Fruit fly (Drosophila melanogaster) whole organism, wandering third instar larva: ENCODE measurements around the gene zye.

Experiments used
- CG32264 ChIP-seq: fragments of 200-800 bp; sonication (Bioruptor generic); optimal IDR thresholded peaks from 2 replicates; lab custom pipeline; 2016; ENCODE audit warnings: missing biosample characterization, missing genetic modification characterization
- CG9705 ChIP-seq: fragments of 200-800 bp; sonication (Bioruptor generic); optimal IDR thresholded peaks from 2 replicates; lab custom pipeline; 2018; ENCODE audit warnings: missing biosample characterization, mild to moderate bottlenecking, missing genetic modification characterization
- CrebA ChIP-seq: fragments of 200-800 bp; sonication (Bioruptor generic); optimal IDR thresholded peaks from 2 replicates; lab custom pipeline; 2016; ENCODE audit warnings: missing biosample characterization, mild to moderate bottlenecking, missing genetic modification characterization, borderline replicate concordance
- Dfd ChIP-seq: fragments of >200 bp; optimal IDR thresholded peaks from 2 replicates; lab custom pipeline; 2017; ENCODE audit warnings: missing biosample characterization, missing genetic modification characterization
- Dif ChIP-seq: fragments of 200-275, 200-300 bp; sonication (Bioruptor generic); optimal IDR thresholded peaks from 2 replicates; lab custom pipeline; 2018; ENCODE audit warnings: missing biosample characterization, missing genetic modification characterization; ENCODE audit not compliant: partially characterized antibody
- GATAd ChIP-seq: sonication (Bioruptor generic); optimal IDR thresholded peaks from 2 replicates; lab custom pipeline; 2016; ENCODE audit warnings: missing biosample characterization, missing genetic modification characterization
- HLH106 ChIP-seq: fragments of 200-800 bp; optimal IDR thresholded peaks from 3 replicates; lab custom pipeline; 2019; ENCODE audit warnings: missing biosample characterization, mild to moderate bottlenecking, missing genetic modification characterization, moderate library complexity
- Hnf4 ChIP-seq: fragments of 200-800 bp; sonication (Bioruptor generic); optimal IDR thresholded peaks from 2 replicates; lab custom pipeline; 2016; ENCODE audit warnings: missing biosample characterization, mild to moderate bottlenecking, missing genetic modification characterization
- Hr83 ChIP-seq: fragments of 200-300 bp; sonication (Bioruptor generic); optimal IDR thresholded peaks from 2 replicates; lab custom pipeline; 2016; ENCODE audit warnings: missing biosample characterization, mild to moderate bottlenecking, missing genetic modification characterization, moderate library complexity; ENCODE audit not compliant: poor library complexity, severe bottlenecking
- Jra ChIP-seq: sonication (Bioruptor generic); optimal IDR thresholded peaks from 2 replicates; lab custom pipeline; 2016; ENCODE audit warnings: missing biosample characterization, missing genetic modification characterization
- Mio ChIP-seq: sonication (Bioruptor generic); optimal IDR thresholded peaks from 2 replicates; lab custom pipeline; 2016; ENCODE audit warnings: missing biosample characterization, missing genetic modification characterization
- Myc ChIP-seq: fragments of >200 bp; optimal IDR thresholded peaks from 2 replicates; lab custom pipeline; 2017
- Rel ChIP-seq, 2 experiments: fragments of 200-800 bp; sonication (Bioruptor generic) in 1 of 2; optimal IDR thresholded peaks; 2 replicates in 1 of 2; 3 replicates in 1 of 2; lab custom pipeline; 2016 to 2019; ENCODE audit warnings: mild to moderate bottlenecking in 2 of 2, missing biosample characterization in 2 of 2, missing genetic modification characterization in 2 of 2, moderate library complexity in 1 of 2
- Sp1 ChIP-seq: fragments of 200-800 bp; sonication (Bioruptor generic); optimal IDR thresholded peaks from 3 replicates; lab custom pipeline; 2019; ENCODE audit warnings: missing biosample characterization, mild to moderate bottlenecking, missing genetic modification characterization, moderate library complexity
- Vsx2 ChIP-seq: fragments of 200-300, 225-300 bp; sonication (Bioruptor generic); optimal IDR thresholded peaks from 2 replicates; lab custom pipeline; 2018; ENCODE audit warnings: missing biosample characterization, missing genetic modification characterization; ENCODE audit not compliant: partially characterized antibody
- dl ChIP-seq, 2 experiments: fragments of 175-275, 200-275 bp in 1 of 2; fragments of 200-275 bp in 1 of 2; sonication (Bioruptor generic); optimal IDR thresholded peaks; lab custom pipeline; 2018; ENCODE audit warnings: mild to moderate bottlenecking in 2 of 2, missing biosample characterization in 2 of 2, missing genetic modification characterization in 2 of 2, moderate library complexity in 2 of 2; ENCODE audit not compliant: partially characterized antibody in 2 of 2, insufficient read depth in 1 of 2
- dmrt93B ChIP-seq: fragments of 200-800 bp; sonication (Bioruptor generic); optimal IDR thresholded peaks from 2 replicates; lab custom pipeline; 2018; ENCODE audit warnings: missing biosample characterization, mild to moderate bottlenecking, missing genetic modification characterization
- ey ChIP-seq: fragments of 200-800 bp; sonication (Bioruptor generic); optimal IDR thresholded peaks from 2 replicates; lab custom pipeline; 2016; ENCODE audit warnings: missing biosample characterization, missing genetic modification characterization
- foxo ChIP-seq, 2 experiments: fragments of 200-800 bp; sonication (Bioruptor generic); optimal IDR thresholded peaks; 2 replicates in 1 of 2; 3 replicates in 1 of 2; lab custom pipeline; 2016 to 2017; ENCODE audit warnings: missing biosample characterization in 2 of 2, missing genetic modification characterization in 2 of 2
- fru ChIP-seq: fragments of 200-800 bp; sonication (Bioruptor generic); optimal IDR thresholded peaks from 3 replicates; lab custom pipeline; 2016; ENCODE audit warnings: missing biosample characterization, mild to moderate bottlenecking, missing genetic modification characterization
- h ChIP-seq: fragments of 200-800 bp; sonication (Bioruptor generic); optimal IDR thresholded peaks from 3 replicates; lab custom pipeline; 2016; ENCODE audit warnings: missing biosample characterization, mild to moderate bottlenecking, missing genetic modification characterization
- jim ChIP-seq: fragments of 175-275, 200-325 bp; sonication (Bioruptor generic); optimal IDR thresholded peaks from 2 replicates; lab custom pipeline; 2016; ENCODE audit warnings: missing biosample characterization, mild to moderate bottlenecking, missing genetic modification characterization
- lola ChIP-seq: fragments of >200 bp; optimal IDR thresholded peaks from 2 replicates; lab custom pipeline; 2017; ENCODE audit warnings: missing biosample characterization, missing genetic modification characterization
- pan ChIP-seq: fragments of >200 bp; optimal IDR thresholded peaks from 2 replicates; lab custom pipeline; 2017
- psq ChIP-seq: fragments of 200-800 bp; sonication (Bioruptor generic); optimal IDR thresholded peaks from 3 replicates; lab custom pipeline; 2017; ENCODE audit warnings: missing biosample characterization, mild to moderate bottlenecking, missing genetic modification characterization, moderate library complexity
- rgr ChIP-seq: fragments of 200-800 bp; sonication (Bioruptor generic); optimal IDR thresholded peaks from 3 replicates; lab custom pipeline; 2016; ENCODE audit warnings: missing biosample characterization, mild to moderate bottlenecking, missing genetic modification characterization
- sage ChIP-seq: fragments of 200-800 bp; sonication (Bioruptor generic); optimal IDR thresholded peaks from 2 replicates; lab custom pipeline; 2016; ENCODE audit warnings: missing biosample characterization, mild to moderate bottlenecking, missing genetic modification characterization
- sv ChIP-seq: fragments of 200-800 bp; sonication (Bioruptor generic); optimal IDR thresholded peaks from 3 replicates; lab custom pipeline; 2016; ENCODE audit warnings: missing biosample characterization, missing genetic modification characterization
- tai ChIP-seq: sonication (Bioruptor generic); optimal IDR thresholded peaks from 2 replicates; lab custom pipeline; 2016; ENCODE audit warnings: missing biosample characterization, missing genetic modification characterization
- usp ChIP-seq: fragments of >200 bp; optimal IDR thresholded peaks from 2 replicates; lab custom pipeline; 2017; ENCODE audit warnings: missing biosample characterization, missing genetic modification characterization
- woc ChIP-seq: sonication (Bioruptor generic); optimal IDR thresholded peaks from 2 replicates; lab custom pipeline; 2016; ENCODE audit warnings: missing biosample characterization, mild to moderate bottlenecking, missing genetic modification characterization

zye gene

dm6 chr3L:20385006-20385405, 28.4 kb upstream of the zye start:
- no peak for TF ChIP-seq woc (GFP tag; lab: Kevin White, UChicago)
- TF ChIP-seq sv (GFP tag; lab: Kevin White, UChicago), result no peak
- no peak for TF ChIP-seq pan (lab: Kevin White, UChicago)
- no peak for TF ChIP-seq Dif
- no peak for TF ChIP-seq Sp1 (GFP tag; lab: Kevin White, UChicago)
- TF ChIP-seq tai (GFP tag; lab: Kevin White, UChicago), result no peak
- no peak for TF ChIP-seq CG9705 (GFP tag; lab: Kevin White, UChicago)
- TF ChIP-seq fru (GFP tag; lab: Kevin White, UChicago), result no peak
- TF ChIP-seq CrebA (GFP tag; lab: Kevin White, UChicago), result no peak
- no peak for TF ChIP-seq HLH106 (tag; lab: Kevin White, UChicago)
- TF ChIP-seq Jra (GFP tag; lab: Kevin White, UChicago), result no peak
- TF ChIP-seq lola, result no peak

- peak; percentile 16 for TF ChIP-seq rgr (GFP tag; lab: Kevin White, UChicago)
- TF ChIP-seq dl (GFP tag; optimal IDR thresholded peaks at IDR 0.05; lab: Kevin White, UChicago; ENCODE audit: insufficient read depth in 1 of 2, partially characterized antibody in 2 of 2), result no peak
- peak; percentile 26 for TF ChIP-seq Hr83 (GFP tag; lab: Kevin White, UChicago)
- TF ChIP-seq Hnf4, result no peak
These were observed 28.0 kb upstream of the zye start for dm6 chr3L:20385408-20385807.

- TF ChIP-seq Rel (GFP tag; optimal IDR thresholded peaks at IDR 0.05; lab: Kevin White, UChicago) (no peak), Rel (tag; optimal IDR thresholded peaks at IDR 0.05; lab: Kevin White, UChicago) (peak; percentile 76), Sp1 (GFP tag; lab: Kevin White, UChicago) (peak; percentile 6), GATAd (no peak)
These were observed 27.4 kb upstream of the zye start for dm6 chr3L:20385969-20386370.

- TF ChIP-seq Jra (GFP tag; lab: Kevin White, UChicago), result peak; percentile 0
- no peak for TF ChIP-seq GATAd
- no peak for TF ChIP-seq dmrt93B (GFP tag; lab: Kevin White, UChicago)
- TF ChIP-seq Hr83 (GFP tag; lab: Kevin White, UChicago), result peak; percentile 37
- no peak for TF ChIP-seq Hnf4
- peak; percentile 59 for TF ChIP-seq h (GFP tag; lab: Kevin White, UChicago)
- no peak for TF ChIP-seq Rel (GFP tag; optimal IDR thresholded peaks at IDR 0.05; lab: Kevin White, UChicago)
- TF ChIP-seq Rel (tag; optimal IDR thresholded peaks at IDR 0.05; lab: Kevin White, UChicago), result peak; percentile 79
- peak; percentile 5 for TF ChIP-seq Sp1 (GFP tag; lab: Kevin White, UChicago)
These were observed 26.2 kb upstream of the zye start for dm6 chr3L:20387038-20387842.

dm6 chr3L:20387843-20388163, 25.6 kb upstream of the zye start:
- TF ChIP-seq woc (GFP tag; lab: Kevin White, UChicago) (no peak), ey (no peak), CrebA (GFP tag; lab: Kevin White, UChicago) (no peak), tai (GFP tag; lab: Kevin White, UChicago) (no peak), lola (no peak), psq (no peak), foxo (GFP tag; optimal IDR thresholded peaks at IDR 0.05; lab: Kevin White, UChicago) (no peak), Mio (GFP tag; lab: Kevin White, UChicago) (no peak), dmrt93B (GFP tag; lab: Kevin White, UChicago) (no peak), usp (GFP tag; lab: Kevin White, UChicago) (no peak), sage (no peak), jim (GFP tag; lab: Kevin White, UChicago) (no peak), Myc (no peak), Jra (GFP tag; lab: Kevin White, UChicago) (no peak), HLH106 (tag; lab: Kevin White, UChicago) (no peak), CG32264 (GFP tag; lab: Kevin White, UChicago) (no peak), rgr (GFP tag; lab: Kevin White, UChicago) (no peak), Vsx2 (no peak), Dfd (GFP tag; lab: Kevin White, UChicago) (no peak), Sp1 (GFP tag; lab: Kevin White, UChicago) (no peak)
